Worm (Caenorhabditis elegans) whole organism, L4 larva: Measurements from ENCODE around the gene F46H5.2.

ENCODE experiments used
- T20F7.1 ChIP-seq: fragments of 200-800 bp; sonication (Bioruptor generic); optimal IDR thresholded peaks from 2 replicates; lab custom pipeline; 2018; ENCODE audit warnings: mild to moderate bottlenecking, missing genetic modification characterization, missing compliant biosample characterization
- aha-1 ChIP-seq: fragments of 150-350 bp; peaks from one replicate; lab custom pipeline; 2014; ENCODE audit warnings: missing biosample characterization, missing genetic modification characterization
- ama-1 ChIP-seq: fragments of 150-350 bp; optimal IDR thresholded peaks from 2 replicates; lab custom pipeline; 2014; ENCODE audit warnings: inconsistent platforms, mixed read lengths
- jun-1 ChIP-seq: fragments of 150-350 bp; optimal IDR thresholded peaks from 2 replicates; lab custom pipeline; 2014; ENCODE audit warnings: missing biosample characterization, missing genetic modification reagents, missing genetic modification characterization
- lin-13 ChIP-seq: fragments of 150-350 bp; optimal IDR thresholded peaks from 2 replicates; lab custom pipeline; 2014; ENCODE audit warnings: missing biosample characterization, missing genetic modification reagents, missing genetic modification characterization
- lin-15B ChIP-seq: fragments of 150-350 bp; sonication (generic microtip); optimal IDR thresholded peaks from 3 replicates; lab custom pipeline; 2014; ENCODE audit warnings: missing biosample characterization, missing genetic modification characterization
- nhr-237 ChIP-seq: sonication (generic microtip); optimal IDR thresholded peaks from 2 replicates; lab custom pipeline; 2017; ENCODE audit warnings: missing biosample characterization, missing genetic modification characterization
- unc-62 ChIP-seq, 3 experiments: fragments of 150-350 bp in 1 of 3; sonication (generic microtip); optimal IDR thresholded peaks in 2 of 3; peaks in 1 of 3; 1 replicate in 1 of 3; 2 replicates in 2 of 3; lab custom pipeline; 2014 to 2017; ENCODE audit warnings: missing biosample characterization in 3 of 3, missing genetic modification characterization in 3 of 3, missing genetic modification reagents in 3 of 3, missing genotype in 1 of 3
- zip-2 ChIP-seq: fragments of 150-350 bp; optimal IDR thresholded peaks from 2 replicates; lab custom pipeline; 2014; ENCODE audit warnings: missing biosample characterization, missing genetic modification characterization
- ztf-11 ChIP-seq: fragments of 150-350 bp; optimal IDR thresholded peaks from 2 replicates; lab custom pipeline; 2014; ENCODE audit warnings: missing biosample characterization, missing genetic modification characterization

DNA sequence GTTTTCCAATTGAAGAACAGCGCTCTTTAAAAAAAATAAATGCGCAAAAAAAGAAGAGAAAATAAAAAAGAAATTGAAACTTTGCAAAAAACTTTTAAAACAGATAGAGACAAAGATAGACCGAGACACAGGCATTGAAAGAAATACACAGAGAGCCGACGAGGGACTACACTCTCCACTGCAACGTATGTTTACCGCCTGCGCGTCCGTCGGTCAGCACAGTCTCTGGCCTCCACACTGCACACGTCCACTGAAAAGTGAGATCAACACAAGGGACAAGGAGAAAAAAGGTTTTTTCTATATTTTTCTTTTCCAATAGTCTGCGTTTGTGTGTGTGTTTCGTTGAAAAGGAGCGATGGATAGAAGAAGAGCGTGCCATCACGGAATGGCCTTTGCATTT is 41.0 kb downstream of the F46H5.2 start:
- TF ChIP-seq zip-2 (no peak), ztf-11 (tag; lab: Kevin White, UChicago) (no peak), T20F7.1 (GFP tag; lab: Kevin White, UChicago) (no peak), aha-1 (tag; lab: Kevin White, UChicago) (peak; percentile 60), nhr-237 (tag; lab: Kevin White, UChicago) (no peak), unc-62 (GFP tag; optimal IDR thresholded peaks at IDR 0.05 in 1 of 2; lab: Kevin White, UChicago) (peak in 1 of 2 experiments; percentile 82), unc-62 (tag; optimal IDR thresholded peaks at IDR 0.05; lab: Kevin White, UChicago) (no peak), ama-1 (lab: Kevin White, UChicago) (no peak), lin-13 (GFP tag; lab: Kevin White, UChicago) (no peak), jun-1 (tag; lab: Kevin White, UChicago) (no peak), lin-15B (tag; lab: Kevin White, UChicago) (no peak)
